Worm (Caenorhabditis elegans) whole organism, L2 larva: Measurements from ENCODE around the gene vang-1.

Experiments used
- R02D3.7 ChIP-seq: fragments of 150-350 bp; optimal IDR thresholded peaks from 2 replicates; lab custom pipeline; 2014; ENCODE audit warnings: missing biosample characterization, missing genetic modification characterization
- aly-2 ChIP-seq: fragments of 150-350 bp; optimal IDR thresholded peaks from 2 replicates; lab custom pipeline; 2014; ENCODE audit warnings: missing biosample characterization, missing genetic modification characterization
- blmp-1 ChIP-seq: sonication (generic microtip); optimal IDR thresholded peaks from 2 replicates; lab custom pipeline; 2017; ENCODE audit warnings: missing genetic modification characterization, mild to moderate bottlenecking, missing compliant biosample characterization, antibody characterized with exemption, moderate library complexity; ENCODE audit not compliant: insufficient read depth
- egl-27 ChIP-seq: sonication (generic microtip); optimal IDR thresholded peaks from 3 replicates; lab custom pipeline; 2017; ENCODE audit warnings: missing biosample characterization, missing genetic modification reagents, missing genetic modification characterization
- lin-11 ChIP-seq: fragments of 150-350 bp; sonication (generic microtip); optimal IDR thresholded peaks from 2 replicates; lab custom pipeline; 2014; ENCODE audit warnings: missing biosample characterization, missing genetic modification characterization, inconsistent platforms, mixed read lengths
- lsy-2 ChIP-seq, 2 experiments: fragments of 150-350 bp in 1 of 2; sonication (generic microtip) in 1 of 2; optimal IDR thresholded peaks; 2 replicates each; lab custom pipeline; 2014 to 2017; ENCODE audit warnings: missing biosample characterization in 2 of 2, missing genetic modification characterization in 2 of 2
- nhr-11 ChIP-seq: fragments of 150-350 bp; optimal IDR thresholded peaks from 2 replicates; lab custom pipeline; 2014; ENCODE audit warnings: missing biosample characterization, missing genetic modification characterization
- nhr-23 ChIP-seq: fragments of 150-350 bp; optimal IDR thresholded peaks from 2 replicates; lab custom pipeline; 2014; ENCODE audit warnings: missing biosample characterization, missing genetic modification reagents, missing genetic modification characterization
- skn-1 ChIP-seq: sonication (generic microtip); optimal IDR thresholded peaks from 2 replicates; lab custom pipeline; 2017; ENCODE audit warnings: missing biosample characterization, missing genetic modification characterization
- zag-1 ChIP-seq: fragments of 150-350 bp; optimal IDR thresholded peaks from 2 replicates; lab custom pipeline; 2014; ENCODE audit warnings: missing biosample characterization, missing genetic modification characterization
- ztf-4 ChIP-seq: fragments of 150-350 bp; optimal IDR thresholded peaks from 2 replicates; lab custom pipeline; 2014; ENCODE audit warnings: missing biosample characterization, missing genetic modification characterization

ce11 chrX:2933061-2933460 lies 47.4 kb downstream of the vang-1 start, which contains the start of gene fard-1:
- no peak for TF ChIP-seq egl-27 (tag; lab: Kevin White, UChicago)
- no peak for TF ChIP-seq ztf-4 (tag; lab: Kevin White, UChicago)
- TF ChIP-seq nhr-11 (tag; lab: Kevin White, UChicago): no peak
- TF ChIP-seq R02D3.7 (tag; lab: Kevin White, UChicago): no peak
- no peak for TF ChIP-seq zag-1 (tag; lab: Kevin White, UChicago)
- no peak for TF ChIP-seq lin-11 (tag; lab: Kevin White, UChicago)
- no peak for TF ChIP-seq aly-2 (tag; lab: Kevin White, UChicago)
- no peak for TF ChIP-seq blmp-1
- no peak for TF ChIP-seq lsy-2 (tag; optimal IDR thresholded peaks at IDR 0.05; lab: Kevin White, UChicago)
- TF ChIP-seq skn-1 (tag; lab: Kevin White, UChicago): no peak
- no peak for TF ChIP-seq nhr-23 (tag; lab: Kevin White, UChicago)
